Worm (Caenorhabditis elegans): ENCODE measurements around the gene ZK686.3.

ZK686.3 gene

DNA sequence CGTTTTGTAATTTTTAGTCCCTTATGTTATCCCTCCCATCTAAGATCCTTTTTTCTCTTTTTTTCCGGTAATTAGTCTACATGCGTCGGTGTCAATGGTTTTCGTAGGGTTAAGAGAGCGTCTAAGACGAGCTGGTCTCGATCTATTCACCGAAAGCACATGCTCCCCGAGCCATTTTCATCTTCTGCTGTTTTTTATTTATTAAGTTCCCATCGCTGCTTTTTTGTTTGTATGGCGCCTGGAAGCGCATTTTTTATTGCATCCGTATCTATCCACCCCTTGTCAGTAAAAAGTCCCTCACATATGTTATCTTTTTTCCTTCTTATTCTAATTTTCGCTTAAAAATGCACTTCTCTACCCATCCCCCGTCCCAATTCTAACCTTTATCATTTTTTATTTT is 32.1 kb downstream of the ZK686.3 start:
- TF ChIP-seq vab-7 (GFP tag; IDR thresholded peaks at IDR 0.05) = peak; percentile 14; the same call in 1 of the 2 replicates
- TF ChIP-seq nhr-111 (GFP tag; optimal IDR thresholded peaks at IDR 0.05) = no peak
- no peak for TF ChIP-seq nhr-76 (tag; optimal IDR thresholded peaks at IDR 0.05)
- TF ChIP-seq R02D3.7 (tag; optimal IDR thresholded peaks at IDR 0.05) = no peak
- TF ChIP-seq daf-12 (tag; optimal IDR thresholded peaks at IDR 0.05) = no peak
- no peak for TF ChIP-seq nhr-237 (tag; optimal IDR thresholded peaks at IDR 0.05)
- no peak for TF ChIP-seq daf-19 (GFP tag; conservative IDR thresholded peaks at IDR 0.05)
- no peak for TF ChIP-seq ceh-32 (tag; optimal IDR thresholded peaks at IDR 0.05; ENCODE audit: poor library complexity)
- no peak for TF ChIP-seq F44E2.7 (GFP tag; IDR thresholded peaks at IDR 0.05)
- TF ChIP-seq zag-1 (tag; optimal IDR thresholded peaks at IDR 0.05) = no peak
- TF ChIP-seq F26F4.8 (GFP tag; conservative IDR thresholded peaks at IDR 0.05) = no peak
- TF ChIP-seq nhr-42 (GFP tag; IDR thresholded peaks at IDR 0.05) = no peak
- TF ChIP-seq lir-3 (tag; optimal IDR thresholded peaks at IDR 0.05) = no peak
- 0 out of 2 replicates have a peak, but pooled peaks have one; percentile 8 for TF ChIP-seq snpc-1.2 (GFP tag; IDR thresholded peaks at IDR 0.05)
- no peak for TF ChIP-seq spr-3 (GFP tag; optimal IDR thresholded peaks at IDR 0.05)
- TF ChIP-seq arid-1 (GFP tag; conservative IDR thresholded peaks at IDR 0.05) = no peak; the same call in 1 of the 2 replicates
- TF ChIP-seq egl-27 (tag; optimal IDR thresholded peaks at IDR 0.05) = no peak
- TF ChIP-seq zfp-3 (GFP tag; conservative IDR thresholded peaks at IDR 0.05) = peak; percentile 53; the same call in 1 of the 2 replicates
- TF ChIP-seq zfp-2 (tag; optimal IDR thresholded peaks at IDR 0.05) = no peak
- no peak for TF ChIP-seq nhr-28 (tag; optimal IDR thresholded peaks at IDR 0.05)
- peak; percentile 16 for TF ChIP-seq Y5F2A.4 (GFP tag; optimal IDR thresholded peaks at IDR 0.05)
- TF ChIP-seq Y48G9A.11 (GFP tag; IDR thresholded peaks at IDR 0.05) = peak; percentile 51; the same call in 1 of the 2 replicates
- TF ChIP-seq mxl-3 (GFP tag; optimal IDR thresholded peaks at IDR 0.05) = no peak
- TF ChIP-seq sdz-12 (GFP tag; optimal IDR thresholded peaks at IDR 0.05) = no peak
- no peak for TF ChIP-seq Y75B8A.6 (GFP tag; IDR thresholded peaks at IDR 0.05)
- no peak for TF ChIP-seq nhr-10 (tag; optimal IDR thresholded peaks at IDR 0.05)
- no peak for TF ChIP-seq zip-11 (GFP tag; IDR thresholded peaks at IDR 0.05)
- no peak for TF ChIP-seq daf-8 (GFP tag; IDR thresholded peaks at IDR 0.05)
- TF ChIP-seq Y105C5A.15 (GFP tag; IDR thresholded peaks at IDR 0.05) = peak; percentile 40; the same call in 1 of the 2 replicates
- no peak for TF ChIP-seq attf-4 (tag; optimal IDR thresholded peaks at IDR 0.05)
- TF ChIP-seq nhr-6 (tag; optimal IDR thresholded peaks at IDR 0.05) = no peak
- TF ChIP-seq egl-43 (GFP tag; IDR thresholded peaks at IDR 0.05) = peak; percentile 67; the same call in 1 of the 2 replicates
- TF ChIP-seq ztf-7 (tag; optimal IDR thresholded peaks at IDR 0.05) = no peak
- no peak for TF ChIP-seq nhr-77 (tag; optimal IDR thresholded peaks at IDR 0.05)
- TF ChIP-seq ztf-11 (tag; optimal IDR thresholded peaks at IDR 0.05) = no peak
- TF ChIP-seq T26A8.4 (GFP tag; IDR thresholded peaks at IDR 0.05) = no peak; the same call in 1 of the 2 replicates
- TF ChIP-seq ZK546.5 (tag; optimal IDR thresholded peaks at IDR 0.05) = no peak
- no peak for TF ChIP-seq mdl-1 (tag; optimal IDR thresholded peaks at IDR 0.05)
- 0 out of 2 replicates have a peak, but pooled peaks have one; percentile 45 for TF ChIP-seq ctbp-1 (GFP tag; IDR thresholded peaks at IDR 0.05)
- no peak for TF ChIP-seq unc-62 (GFP tag; optimal IDR thresholded peaks at IDR 0.05 in 1 of 2)
- no peak for TF ChIP-seq unc-62 (tag; optimal IDR thresholded peaks at IDR 0.05)
- no peak for TF ChIP-seq tag-97 (GFP tag; IDR thresholded peaks at IDR 0.05)
- no peak for TF ChIP-seq duxl-1 (tag; optimal IDR thresholded peaks at IDR 0.05; ENCODE audit: poor library complexity)
- TF ChIP-seq nhr-48 (tag; optimal IDR thresholded peaks at IDR 0.05) = no peak
- TF ChIP-seq lin-38 (GFP tag; IDR thresholded peaks at IDR 0.05) = no peak; the same call in 1 of the 2 replicates
- no peak for TF ChIP-seq lin-29 (GFP tag; IDR thresholded peaks at IDR 0.05)
- TF ChIP-seq php-3 (GFP tag; IDR thresholded peaks at IDR 0.05) = peak; percentile 45; the same call in 1 of the 2 replicates
- no peak for TF ChIP-seq ceh-62 (tag; optimal IDR thresholded peaks at IDR 0.05)
- TF ChIP-seq mep-1 (tag; optimal IDR thresholded peaks at IDR 0.05) = no peak
- no peak for TF ChIP-seq hlh-30 (tag; optimal IDR thresholded peaks at IDR 0.05; ENCODE audit: insufficient read depth)
- no peak for TF ChIP-seq unc-130 (GFP tag; optimal IDR thresholded peaks at IDR 0.05)
- no peak for TF ChIP-seq hlh-11 (tag; optimal IDR thresholded peaks at IDR 0.05)

Data from whole organism, L4 larva.